Worm (Caenorhabditis elegans): ENCODE data around the gene F01G4.6.

DNA sequence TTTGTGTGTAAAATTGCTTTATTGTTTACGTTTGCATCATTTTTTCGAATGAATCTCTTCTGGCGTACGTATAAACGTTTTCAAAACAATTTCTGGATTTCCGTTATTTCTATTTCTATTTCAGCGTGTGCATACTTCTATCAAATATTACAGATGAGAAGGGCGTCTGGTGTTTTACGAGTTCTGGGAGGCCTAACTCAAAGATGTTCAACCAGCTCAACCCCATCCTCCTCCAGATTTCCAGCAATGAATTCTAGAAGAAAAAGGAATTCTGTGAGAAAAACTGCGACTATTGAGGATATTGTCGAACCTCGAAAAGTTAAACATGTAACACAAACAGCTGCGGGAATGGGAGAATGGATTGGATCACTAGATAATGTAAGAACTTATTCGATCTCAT, 1.5 kb upstream of the F01G4.6 start, which contains the start of gene C08F8.2:
- no peak for TF ChIP-seq him-1 (tag; optimal IDR thresholded peaks at IDR 0.05)
- no peak for TF ChIP-seq dao-5 (tag; optimal IDR thresholded peaks at IDR 0.05)
